Worm (Caenorhabditis elegans) whole organism, midembryonic: ENCODE measurements around the gene E01G6.2.

ENCODE experiments used
- T22C8.4 ChIP-seq: fragments of 200-800 bp; sonication (Bioruptor generic); IDR thresholded peaks from 2 replicates; pipeline ENCODE4 v1.3.6; 2022; ENCODE audit warnings: missing genetic modification characterization, missing compliant biosample characterization
- flt-1 ChIP-seq: fragments of 200-800 bp; sonication (Bioruptor generic); IDR thresholded peaks from 2 replicates; pipeline ENCODE4 v1.3.6; 2022; ENCODE audit warnings: missing genetic modification characterization, missing compliant biosample characterization
- klf-2 ChIP-seq: fragments of 200-800 bp; sonication (Bioruptor generic); conservative IDR thresholded peaks from 2 replicates; pipeline ENCODE4 v1.3.6; 2022; ENCODE audit warnings: missing genetic modification reagents, missing genetic modification characterization, missing compliant biosample characterization
- ref-1 ChIP-seq: fragments of 200-800 bp; sonication (Bioruptor generic); conservative IDR thresholded peaks from 2 replicates; pipeline ENCODE4 v1.3.6; 2022; ENCODE audit warnings: missing genetic modification reagents, missing genetic modification characterization, missing compliant biosample characterization

DNA sequence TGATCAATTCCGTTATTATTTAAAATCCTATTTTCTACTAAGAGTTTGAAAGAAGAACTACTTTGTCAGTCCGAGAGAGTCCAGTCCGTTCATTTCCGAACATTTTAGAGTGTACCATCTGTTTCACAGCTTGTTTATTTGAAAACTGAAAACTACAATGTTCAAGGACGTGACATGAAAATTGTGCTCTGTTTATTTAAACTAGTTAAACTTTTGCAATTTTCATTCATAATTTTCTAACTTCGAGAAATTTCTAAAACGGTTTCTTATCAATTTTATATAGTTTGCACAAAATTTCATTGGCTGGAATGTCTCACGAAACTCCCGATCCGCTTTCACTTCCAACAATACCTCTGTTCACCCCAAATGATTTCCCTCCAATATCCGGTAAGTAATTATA lies 24.0 kb downstream of the E01G6.2 start, which contains the start of gene C04B4.1:
- TF ChIP-seq klf-2 (GFP tag; lab: Robert Waterston, UW) = no peak
- no peak for TF ChIP-seq T22C8.4 (GFP tag; lab: Robert Waterston, UW)
- TF ChIP-seq ref-1 (GFP tag; lab: Robert Waterston, UW) = no peak
- TF ChIP-seq flt-1 (GFP tag; lab: Robert Waterston, UW) = no peak
